Worm (Caenorhabditis elegans) whole organism, L2 larva: Measurements from ENCODE around the gene gpc-1.

Experiments used
- C34F6.9 ChIP-seq: fragments of 150-350 bp; optimal IDR thresholded peaks from 2 replicates; lab custom pipeline; 2014; ENCODE audit warnings: missing biosample characterization, missing genetic modification characterization
- F13H6.1 ChIP-seq: sonication (generic microtip); optimal IDR thresholded peaks from 2 replicates; lab custom pipeline; 2016; ENCODE audit warnings: missing genetic modification characterization, missing compliant biosample characterization
- R02D3.7 ChIP-seq: fragments of 150-350 bp; optimal IDR thresholded peaks from 2 replicates; lab custom pipeline; 2014; ENCODE audit warnings: missing biosample characterization, missing genetic modification characterization
- Y55F3AM.14 ChIP-seq: fragments of 200-800 bp; sonication (Bioruptor generic); optimal IDR thresholded peaks from 2 replicates; lab custom pipeline; 2018; ENCODE audit warnings: mild to moderate bottlenecking, missing genetic modification characterization, missing compliant biosample characterization
- ZK546.5 ChIP-seq: sonication (generic microtip); optimal IDR thresholded peaks from 2 replicates; lab custom pipeline; 2017; ENCODE audit warnings: missing biosample characterization, missing genetic modification characterization
- alr-1 ChIP-seq: fragments of 150-350 bp; optimal IDR thresholded peaks from 2 replicates; lab custom pipeline; 2014; ENCODE audit warnings: missing biosample characterization, missing genetic modification characterization
- aly-2 ChIP-seq: fragments of 150-350 bp; optimal IDR thresholded peaks from 2 replicates; lab custom pipeline; 2014; ENCODE audit warnings: missing biosample characterization, missing genetic modification characterization
- ama-1 ChIP-seq: fragments of 150-350 bp; optimal IDR thresholded peaks from 2 replicates; lab custom pipeline; 2018; ENCODE audit warnings: inconsistent platforms
- blmp-1 ChIP-seq: sonication (generic microtip); optimal IDR thresholded peaks from 2 replicates; lab custom pipeline; 2017; ENCODE audit warnings: missing genetic modification characterization, mild to moderate bottlenecking, missing compliant biosample characterization, antibody characterized with exemption, moderate library complexity; ENCODE audit not compliant: insufficient read depth
- ceh-16 ChIP-seq: fragments of 150-350 bp; optimal IDR thresholded peaks from 2 replicates; lab custom pipeline; 2014; ENCODE audit warnings: missing biosample characterization, missing genetic modification characterization
- ceh-82 ChIP-seq: fragments of 150-350 bp; optimal IDR thresholded peaks from 2 replicates; lab custom pipeline; 2014; ENCODE audit warnings: missing biosample characterization, missing genetic modification characterization
- crh-2 ChIP-seq: sonication (generic microtip); optimal IDR thresholded peaks from 2 replicates; lab custom pipeline; 2017; ENCODE audit warnings: missing biosample characterization, missing genetic modification characterization
- dmd-4 ChIP-seq: sonication (generic microtip); optimal IDR thresholded peaks from 2 replicates; lab custom pipeline; 2017; ENCODE audit warnings: missing biosample characterization, missing genetic modification characterization
- egl-27 ChIP-seq: sonication (generic microtip); optimal IDR thresholded peaks from 3 replicates; lab custom pipeline; 2017; ENCODE audit warnings: missing biosample characterization, missing genetic modification reagents, missing genetic modification characterization
- elt-1 ChIP-seq: fragments of 150-350 bp; optimal IDR thresholded peaks from 2 replicates; lab custom pipeline; 2014; ENCODE audit warnings: missing biosample characterization, missing genetic modification characterization
- elt-3 ChIP-seq: sonication (generic microtip); optimal IDR thresholded peaks from 2 replicates; lab custom pipeline; 2017; ENCODE audit warnings: missing biosample characterization, missing genetic modification characterization
- fos-1 ChIP-seq: fragments of 150-350 bp; optimal IDR thresholded peaks from 2 replicates; lab custom pipeline; 2014; ENCODE audit warnings: missing biosample characterization, missing genetic modification characterization
- gmeb-1 ChIP-seq: fragments of 150-350 bp; optimal IDR thresholded peaks from 2 replicates; lab custom pipeline; 2014; ENCODE audit warnings: missing biosample characterization, missing genetic modification characterization
- lin-11 ChIP-seq: fragments of 150-350 bp; sonication (generic microtip); optimal IDR thresholded peaks from 2 replicates; lab custom pipeline; 2014; ENCODE audit warnings: missing biosample characterization, missing genetic modification characterization, inconsistent platforms, mixed read lengths
- lin-13 ChIP-seq: fragments of 150-350 bp; optimal IDR thresholded peaks from 2 replicates; lab custom pipeline; 2014; ENCODE audit warnings: missing biosample characterization, missing genetic modification reagents, missing genetic modification characterization
- lin-39 ChIP-seq: fragments of 150-350 bp; optimal IDR thresholded peaks from 2 replicates; lab custom pipeline; 2014; ENCODE audit warnings: missing biosample characterization, missing genetic modification reagents, missing genetic modification characterization
- lsy-2 ChIP-seq, 2 experiments: fragments of 150-350 bp in 1 of 2; sonication (generic microtip) in 1 of 2; optimal IDR thresholded peaks; 2 replicates each; lab custom pipeline; 2014 to 2017; ENCODE audit warnings: missing biosample characterization in 2 of 2, missing genetic modification characterization in 2 of 2
- mab-5 ChIP-seq: fragments of 150-350 bp; optimal IDR thresholded peaks from 2 replicates; lab custom pipeline; 2014; ENCODE audit warnings: missing biosample characterization, missing genetic modification characterization
- mbf-1 ChIP-seq: sonication (generic microtip); optimal IDR thresholded peaks from 2 replicates; lab custom pipeline; 2017; ENCODE audit warnings: missing biosample characterization, missing genetic modification characterization
- mdl-1 ChIP-seq, 2 experiments: fragments of 150-350 bp in 1 of 2; sonication (generic microtip) in 1 of 2; optimal IDR thresholded peaks; 2 replicates each; lab custom pipeline; 2017; ENCODE audit warnings: missing biosample characterization in 2 of 2, missing genetic modification characterization in 2 of 2
- nhr-10 ChIP-seq: sonication (generic microtip); optimal IDR thresholded peaks from 2 replicates; lab custom pipeline; 2017; ENCODE audit warnings: missing biosample characterization, missing genetic modification characterization
- nhr-11 ChIP-seq: fragments of 150-350 bp; optimal IDR thresholded peaks from 2 replicates; lab custom pipeline; 2014; ENCODE audit warnings: missing biosample characterization, missing genetic modification characterization
- nhr-12 ChIP-seq: fragments of 150-350 bp; optimal IDR thresholded peaks from 2 replicates; lab custom pipeline; 2014; ENCODE audit warnings: missing biosample characterization, missing genetic modification characterization
- nhr-129 ChIP-seq: fragments of 150-350 bp; optimal IDR thresholded peaks from 2 replicates; lab custom pipeline; 2014; ENCODE audit warnings: missing biosample characterization, missing genetic modification characterization
- nhr-21 ChIP-seq: fragments of 150-350 bp; optimal IDR thresholded peaks from 2 replicates; lab custom pipeline; 2014; ENCODE audit warnings: missing biosample characterization, missing genetic modification characterization
- nhr-23 ChIP-seq: fragments of 150-350 bp; optimal IDR thresholded peaks from 2 replicates; lab custom pipeline; 2014; ENCODE audit warnings: missing biosample characterization, missing genetic modification reagents, missing genetic modification characterization
- nhr-237 ChIP-seq: fragments of 150-350 bp; optimal IDR thresholded peaks from 2 replicates; lab custom pipeline; 2014; ENCODE audit warnings: missing biosample characterization, missing genetic modification characterization
- nhr-25 ChIP-seq: fragments of 150-350 bp; sonication (generic microtip); optimal IDR thresholded peaks from 3 replicates; lab custom pipeline; 2014; ENCODE audit warnings: missing biosample characterization, missing genetic modification characterization
- nhr-6 ChIP-seq: fragments of 150-350 bp; optimal IDR thresholded peaks from 2 replicates; lab custom pipeline; 2014; ENCODE audit warnings: missing biosample characterization, missing genetic modification characterization
- nhr-77 ChIP-seq: fragments of 150-350 bp; optimal IDR thresholded peaks from 2 replicates; lab custom pipeline; 2014; ENCODE audit warnings: missing biosample characterization, missing genetic modification characterization
- peb-1 ChIP-seq: fragments of 150-350 bp; optimal IDR thresholded peaks from 2 replicates; lab custom pipeline; 2014; ENCODE audit warnings: missing biosample characterization, missing genetic modification characterization
- sem-4 ChIP-seq: fragments of 150-350 bp; optimal IDR thresholded peaks from 2 replicates; lab custom pipeline; 2014; ENCODE audit warnings: missing biosample characterization, missing genetic modification reagents, missing genetic modification characterization
- skn-1 ChIP-seq: sonication (generic microtip); optimal IDR thresholded peaks from 2 replicates; lab custom pipeline; 2017; ENCODE audit warnings: missing biosample characterization, missing genetic modification characterization
- sma-3 ChIP-seq: sonication (generic microtip); optimal IDR thresholded peaks from 2 replicates; lab custom pipeline; 2016; ENCODE audit warnings: missing genetic modification reagents, missing genetic modification characterization, missing compliant biosample characterization
- sma-9 ChIP-seq, 2 experiments: fragments of 150-350 bp in 1 of 2; sonication (generic microtip) in 1 of 2; optimal IDR thresholded peaks; 2 replicates each; lab custom pipeline; 2014 to 2016; ENCODE audit warnings: missing genetic modification characterization in 2 of 2, mild to moderate bottlenecking in 1 of 2, missing biosample characterization in 1 of 2, missing compliant biosample characterization in 1 of 2, missing genetic modification reagents in 1 of 2, moderate library complexity in 1 of 2
- snpc-4 ChIP-seq: fragments of 150-350 bp; optimal IDR thresholded peaks from 2 replicates; lab custom pipeline; 2014; ENCODE audit warnings: missing biosample characterization, missing genetic modification characterization
- unc-39 ChIP-seq: fragments of 150-350 bp; optimal IDR thresholded peaks from 2 replicates; lab custom pipeline; 2014; ENCODE audit warnings: missing biosample characterization, missing genetic modification characterization
- unc-55 ChIP-seq: fragments of 150-350 bp; sonication (generic microtip); optimal IDR thresholded peaks from 3 replicates; lab custom pipeline; 2014; ENCODE audit warnings: missing biosample characterization, missing genetic modification reagents, missing genetic modification characterization
- unc-62 ChIP-seq: fragments of 150-350 bp; optimal IDR thresholded peaks from 2 replicates; lab custom pipeline; 2014; ENCODE audit warnings: missing biosample characterization, missing genetic modification reagents, missing genetic modification characterization
- zag-1 ChIP-seq: fragments of 150-350 bp; optimal IDR thresholded peaks from 2 replicates; lab custom pipeline; 2014; ENCODE audit warnings: missing biosample characterization, missing genetic modification characterization
- ztf-1 ChIP-seq: fragments of 200-800 bp; sonication (Bioruptor generic); conservative IDR thresholded peaks from 2 replicates; pipeline ENCODE4 v1.3.6; 2022; ENCODE audit warnings: missing genetic modification characterization, missing compliant biosample characterization
- ztf-11 ChIP-seq: sonication (generic microtip); optimal IDR thresholded peaks from 2 replicates; lab custom pipeline; 2017; ENCODE audit warnings: missing biosample characterization, missing genetic modification characterization
- ztf-4 ChIP-seq: fragments of 150-350 bp; optimal IDR thresholded peaks from 2 replicates; lab custom pipeline; 2014; ENCODE audit warnings: missing biosample characterization, missing genetic modification characterization

gpc-1 gene

DNA sequence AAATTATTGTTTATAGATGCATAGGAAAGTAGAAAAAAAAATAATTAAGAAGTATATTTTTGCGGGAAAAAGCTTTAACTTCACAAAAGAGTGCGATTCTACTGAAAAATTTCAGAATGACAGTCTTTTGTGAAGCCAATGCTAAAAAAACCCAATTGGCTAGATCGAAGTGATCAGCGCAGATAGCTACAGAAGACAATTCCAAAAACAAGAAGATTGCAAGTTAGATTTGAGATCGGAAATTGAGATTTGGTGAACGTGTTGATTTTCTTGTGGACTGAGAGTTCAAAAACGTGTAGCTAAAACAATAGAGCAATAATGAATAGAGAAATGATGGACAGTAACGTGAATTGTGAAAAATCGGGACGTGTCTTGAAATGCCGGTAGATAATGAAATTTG, 3.6 kb downstream of the gpc-1 start:
- TF ChIP-seq elt-1 (peak; percentile 34), elt-3 (tag; lab: Kevin White, UChicago) (no peak)

ce11 chrX:12877930-12878329, 6.9 kb downstream of the gpc-1 start:
- peak; percentile 39 for TF ChIP-seq ztf-4 (tag; lab: Kevin White, UChicago)
- no peak for TF ChIP-seq fos-1 (tag; lab: Kevin White, UChicago)
- TF ChIP-seq nhr-11 (tag; lab: Kevin White, UChicago) = no peak
- peak; percentile 98 for TF ChIP-seq nhr-129
- TF ChIP-seq dmd-4 (tag; lab: Kevin White, UChicago) = no peak
- no peak for TF ChIP-seq lin-39 (tag; lab: Kevin White, UChicago)
- TF ChIP-seq sma-9 (GFP tag; optimal IDR thresholded peaks at IDR 0.05; lab: Kevin White, UChicago) = peak; percentile 84
- no peak for TF ChIP-seq sma-9 (tag; optimal IDR thresholded peaks at IDR 0.05; lab: Kevin White, UChicago)
- no peak for TF ChIP-seq unc-62 (GFP tag; lab: Kevin White, UChicago)
- no peak for TF ChIP-seq R02D3.7
- TF ChIP-seq lin-11 (tag; lab: Kevin White, UChicago) = no peak
- peak; percentile 71 for TF ChIP-seq F13H6.1 (tag; lab: Kevin White, UChicago)
- no peak for TF ChIP-seq unc-39 (tag; lab: Kevin White, UChicago)
- peak; percentile 30 to 52 for TF ChIP-seq mdl-1 (tag; optimal IDR thresholded peaks at IDR 0.05; lab: Kevin White, UChicago)
- TF ChIP-seq C34F6.9 (tag; lab: Kevin White, UChicago) = no peak
- no peak for TF ChIP-seq elt-3 (tag; lab: Kevin White, UChicago)
- TF ChIP-seq lin-13 (GFP tag; lab: Kevin White, UChicago) = no peak
- no peak for TF ChIP-seq gmeb-1 (tag; lab: Kevin White, UChicago)
- TF ChIP-seq mbf-1 (tag; lab: Kevin White, UChicago) = no peak
- no peak for TF ChIP-seq ztf-1
- no peak for TF ChIP-seq skn-1 (tag; lab: Kevin White, UChicago)
- TF ChIP-seq ZK546.5 = no peak
- TF ChIP-seq nhr-21 (tag; lab: Kevin White, UChicago) = peak; percentile 12
- TF ChIP-seq alr-1 = no peak
- no peak for TF ChIP-seq egl-27 (tag; lab: Kevin White, UChicago)
- TF ChIP-seq ceh-82 (tag; lab: Kevin White, UChicago) = no peak
- TF ChIP-seq nhr-237 (tag; lab: Kevin White, UChicago) = no peak
- no peak for TF ChIP-seq peb-1
- TF ChIP-seq zag-1 (tag; lab: Kevin White, UChicago) = no peak
- TF ChIP-seq sem-4 (tag; lab: Kevin White, UChicago) = no peak
- no peak for TF ChIP-seq nhr-23 (tag; lab: Kevin White, UChicago)
- TF ChIP-seq ama-1 (lab: Kevin White, UChicago) = no peak
- TF ChIP-seq ztf-11 (tag; lab: Kevin White, UChicago) = no peak
- no peak for TF ChIP-seq elt-1
- no peak for TF ChIP-seq nhr-10 (tag; lab: Kevin White, UChicago)
- TF ChIP-seq crh-2 (tag; lab: Kevin White, UChicago) = peak; percentile 64
- no peak for TF ChIP-seq nhr-77 (tag; lab: Kevin White, UChicago)
- TF ChIP-seq aly-2 (tag; lab: Kevin White, UChicago) = no peak
- TF ChIP-seq nhr-25 (tag; lab: Kevin White, UChicago) = peak; percentile 27
- TF ChIP-seq ceh-16 (tag; lab: Kevin White, UChicago) = no peak
- TF ChIP-seq mab-5 (tag; lab: Kevin White, UChicago) = no peak
- TF ChIP-seq nhr-6 (tag; lab: Kevin White, UChicago) = no peak
- TF ChIP-seq blmp-1 (tag; lab: Kevin White, UChicago) = no peak
- no peak for TF ChIP-seq nhr-12 (tag; lab: Kevin White, UChicago)
- no peak for TF ChIP-seq snpc-4 (tag; lab: Kevin White, UChicago)
- TF ChIP-seq Y55F3AM.14 (GFP tag; lab: Kevin White, UChicago) = no peak
- no peak for TF ChIP-seq unc-55 (GFP tag; lab: Kevin White, UChicago)
- peak in 1 of 2 experiments; percentile 51 for TF ChIP-seq lsy-2 (tag; optimal IDR thresholded peaks at IDR 0.05; lab: Kevin White, UChicago)
- TF ChIP-seq sma-3 (GFP tag; lab: Kevin White, UChicago) = no peak
